Worm (Caenorhabditis elegans) whole organism, young adult: Measurements from ENCODE around the gene F08F8.11.

ENCODE experiments used
- B0019.2 ChIP-seq: fragments of 200-800 bp; sonication (Bioruptor generic); conservative IDR thresholded peaks from 2 replicates; pipeline ENCODE4 v1.3.6; 2022; ENCODE audit warnings: missing genetic modification reagents, missing genetic modification characterization, missing compliant biosample characterization
- F49E8.2 ChIP-seq: sonication (generic microtip); optimal IDR thresholded peaks from 3 replicates; lab custom pipeline; 2017; ENCODE audit warnings: missing genetic modification characterization, mild to moderate bottlenecking, missing compliant biosample characterization, antibody characterized with exemption, moderate library complexity; ENCODE audit not compliant: insufficient read depth
- atf-7 ChIP-seq: sonication (generic microtip); optimal IDR thresholded peaks from 2 replicates; lab custom pipeline; 2017; ENCODE audit warnings: mild to moderate bottlenecking, missing genetic modification characterization, missing compliant biosample characterization
- ceh-58 ChIP-seq: fragments of 200-800 bp; sonication (Bioruptor generic); IDR thresholded peaks from 2 replicates; pipeline ENCODE4 v1.3.6; 2022; ENCODE audit warnings: missing genetic modification characterization, missing compliant biosample characterization
- chd-7 ChIP-seq: sonication (generic microtip); optimal IDR thresholded peaks from 2 replicates; lab custom pipeline; 2016; ENCODE audit warnings: mild to moderate bottlenecking, missing genetic modification characterization, moderate library complexity, missing compliant biosample characterization
- hmg-1.2 ChIP-seq: fragments of 200-800 bp; sonication (Bioruptor generic); IDR thresholded peaks from 2 replicates; pipeline ENCODE4 v1.3.6; 2022; ENCODE audit warnings: missing genetic modification reagents, missing genetic modification characterization, missing compliant biosample characterization
- hmg-20 ChIP-seq: fragments of 200-800 bp; sonication (Bioruptor generic); IDR thresholded peaks from 2 replicates; pipeline ENCODE4 v1.3.6; 2022; ENCODE audit warnings: missing genetic modification reagents, missing genetic modification characterization, missing compliant biosample characterization
- madf-6 ChIP-seq: fragments of 200-800 bp; sonication (Bioruptor generic); IDR thresholded peaks from 2 replicates; pipeline ENCODE4 v1.3.6; 2022; ENCODE audit warnings: missing genetic modification reagents, missing genetic modification characterization, missing compliant biosample characterization
- repo-1 ChIP-seq: sonication (generic microtip); optimal IDR thresholded peaks from 2 replicates; lab custom pipeline; 2017; ENCODE audit warnings: mild to moderate bottlenecking, missing genetic modification characterization, missing compliant biosample characterization

F08F8.11 gene

DNA sequence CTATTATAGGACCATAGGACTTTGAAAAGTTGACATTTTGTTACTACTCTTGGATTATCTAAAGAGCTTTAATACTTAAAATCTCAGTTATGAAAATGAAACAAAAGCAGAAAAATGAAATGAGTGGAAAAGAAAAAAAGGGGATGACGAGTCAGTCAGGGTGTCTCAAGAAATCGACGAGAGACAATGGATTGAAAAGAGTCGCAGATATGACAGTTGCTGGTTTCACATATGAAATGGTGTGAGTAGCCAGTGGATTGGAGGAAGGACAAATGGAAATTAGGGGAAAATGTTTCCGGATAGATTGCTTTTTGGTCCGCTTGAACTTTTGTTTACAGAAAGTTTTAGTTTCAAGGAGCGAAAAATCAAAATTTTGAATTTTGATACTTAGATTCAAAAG lies 31.5 kb downstream of the F08F8.11 start:
- TF ChIP-seq ceh-58 (GFP tag; lab: Robert Waterston, UW) (no peak), hmg-1.2 (GFP tag; lab: Robert Waterston, UW) (peak; percentile 29; the same call in 1 of the 2 replicates)

DNA sequence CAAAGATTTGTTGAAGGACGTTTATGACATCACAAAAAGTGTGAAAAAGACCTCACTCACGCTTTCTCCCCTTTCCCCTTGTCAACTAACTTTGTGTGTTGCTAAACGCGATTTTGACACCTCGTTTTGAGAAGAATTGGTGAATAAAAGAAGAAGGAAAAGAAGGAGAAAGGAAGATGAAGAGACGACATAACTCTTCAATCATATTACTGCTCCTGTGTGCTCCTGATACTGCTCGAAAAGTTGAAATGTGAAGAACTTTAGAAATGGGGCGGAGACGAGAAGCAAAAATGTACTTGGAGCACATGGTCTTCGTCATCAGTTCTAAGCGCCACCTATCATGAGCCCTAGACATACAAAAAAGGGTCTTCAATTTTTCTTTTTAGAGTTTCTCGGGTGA lies 33.3 kb downstream of the F08F8.11 start:
- TF ChIP-seq chd-7 (tag; lab: Kevin White, UChicago) (no peak), B0019.2 (GFP tag; lab: Robert Waterston, UW) (no peak), F49E8.2 (tag; lab: Kevin White, UChicago) (no peak), repo-1 (no peak), madf-6 (GFP tag; lab: Robert Waterston, UW) (no peak), atf-7 (no peak), hmg-20 (GFP tag; lab: Robert Waterston, UW) (no peak)
